Worm (Caenorhabditis elegans): ENCODE measurements around the gene C46F4.3.

The C46F4.3 gene

DNA sequence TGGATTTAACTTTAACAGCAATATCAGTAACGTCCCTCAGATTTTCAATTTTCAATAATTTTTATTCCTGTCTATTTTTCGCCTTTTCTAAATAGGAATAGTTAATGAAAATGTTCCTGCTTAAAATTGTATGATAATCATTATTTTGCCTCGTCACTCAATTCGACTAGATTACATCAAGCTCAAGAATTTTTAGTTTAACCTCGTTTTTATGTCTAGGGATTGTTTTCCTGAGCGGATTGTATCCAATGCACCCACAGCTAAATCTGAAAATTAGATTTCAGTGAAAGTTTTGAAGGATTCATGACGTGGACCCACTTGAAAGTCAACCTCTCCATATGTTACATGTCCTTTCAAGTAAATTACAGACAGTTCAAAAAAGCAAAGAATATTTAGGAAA lies 11.9 kb upstream of the C46F4.3 start:
- TF ChIP-seq sptf-1 (tag; optimal IDR thresholded peaks at IDR 0.05) (no peak), ztf-11 (tag; optimal IDR thresholded peaks at IDR 0.05) (no peak), cnd-1 (tag; optimal IDR thresholded peaks at IDR 0.05) (no peak), lsy-2 (tag; optimal IDR thresholded peaks at IDR 0.05) (no peak), nhr-76 (tag; optimal IDR thresholded peaks at IDR 0.05) (no peak), snpc-4 (tag; optimal IDR thresholded peaks at IDR 0.05) (no peak), mab-5 (tag; optimal IDR thresholded peaks at IDR 0.05) (no peak), zip-8 (tag; optimal IDR thresholded peaks at IDR 0.05) (no peak), unc-39 (tag; optimal IDR thresholded peaks at IDR 0.05) (no peak), ceh-39 (tag; optimal IDR thresholded peaks at IDR 0.05) (no peak), mep-1 (tag; optimal IDR thresholded peaks at IDR 0.05) (no peak)

DNA sequence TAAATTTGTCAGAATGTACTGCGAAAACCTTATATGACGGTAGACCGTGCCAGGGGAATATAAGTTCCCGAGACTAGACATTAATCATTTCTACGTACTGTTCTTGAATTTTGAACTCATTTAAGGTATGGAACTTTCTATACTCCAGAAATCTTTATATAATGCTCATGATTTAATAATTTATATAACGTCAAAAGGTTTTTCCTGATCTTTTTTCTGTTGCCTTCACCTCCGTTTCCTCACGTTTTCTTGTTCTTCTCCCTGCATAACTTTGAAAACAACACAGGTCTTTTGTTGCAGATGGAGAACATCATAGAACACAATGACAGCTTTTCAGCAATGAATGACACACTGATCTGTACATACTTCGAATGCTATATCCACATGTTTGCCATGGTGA lies 4.8 kb upstream of the C46F4.3 start, which contains the start of gene egl-6:
Gene egl-6 (plus strand): TSS at position 301 of the 400 bp plus-strand sequence.
- TF ChIP-seq drap-1 (GFP tag; optimal IDR thresholded peaks at IDR 0.05) (no peak), unc-120 (tag; optimal IDR thresholded peaks at IDR 0.05; ENCODE audit: poor library complexity, severe bottlenecking) (no peak), ceh-43 (GFP tag; optimal IDR thresholded peaks at IDR 0.05) (no peak), M03D4.4 (tag; optimal IDR thresholded peaks at IDR 0.05) (no peak), flh-1 (GFP tag; optimal IDR thresholded peaks at IDR 0.05) (no peak), lin-13 (tag; optimal IDR thresholded peaks at IDR 0.05) (no peak), ceh-83 (GFP tag; optimal IDR thresholded peaks at IDR 0.05) (no peak), unc-62 (GFP tag; optimal IDR thresholded peaks at IDR 0.05) (no peak), unc-39 (tag; optimal IDR thresholded peaks at IDR 0.05) (no peak), cnd-1 (tag; optimal IDR thresholded peaks at IDR 0.05) (no peak)

DNA sequence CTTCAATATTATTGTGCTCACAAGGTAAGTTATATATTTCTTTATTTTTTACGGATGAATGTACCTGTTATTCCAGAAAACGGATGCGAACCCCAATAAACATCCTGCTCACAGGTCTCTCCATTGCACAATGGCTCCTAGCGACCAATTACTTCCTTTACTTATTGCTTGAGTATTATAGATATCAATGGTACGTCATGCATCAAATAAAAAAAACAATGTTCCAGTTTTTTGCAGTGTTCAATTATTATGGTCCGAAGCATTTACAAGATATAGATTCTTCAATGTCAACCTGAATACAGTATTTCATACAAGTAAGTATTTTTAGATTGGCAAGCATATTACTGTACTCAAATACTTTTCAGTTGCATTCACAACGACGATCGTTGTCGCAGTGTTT lies 2.6 kb upstream of the C46F4.3 start:
- TF ChIP-seq pha-4 (tag; optimal IDR thresholded peaks at IDR 0.05): no peak
- TF ChIP-seq tbx-8 (GFP tag; optimal IDR thresholded peaks at IDR 0.05): no peak
- no peak for TF ChIP-seq elt-1 (tag; optimal IDR thresholded peaks at IDR 0.05; ENCODE audit: borderline replicate concordance, insufficient read depth)
- TF ChIP-seq snpc-4 (tag; optimal IDR thresholded peaks at IDR 0.05): no peak

- no peak for TF ChIP-seq mep-1 (tag; optimal IDR thresholded peaks at IDR 0.05)
- no peak for TF ChIP-seq nhr-2 (tag; optimal IDR thresholded peaks at IDR 0.05)
Measured at ce11 chrX:5941325-5941724, 5.8 kb downstream of the C46F4.3 start.

DNA sequence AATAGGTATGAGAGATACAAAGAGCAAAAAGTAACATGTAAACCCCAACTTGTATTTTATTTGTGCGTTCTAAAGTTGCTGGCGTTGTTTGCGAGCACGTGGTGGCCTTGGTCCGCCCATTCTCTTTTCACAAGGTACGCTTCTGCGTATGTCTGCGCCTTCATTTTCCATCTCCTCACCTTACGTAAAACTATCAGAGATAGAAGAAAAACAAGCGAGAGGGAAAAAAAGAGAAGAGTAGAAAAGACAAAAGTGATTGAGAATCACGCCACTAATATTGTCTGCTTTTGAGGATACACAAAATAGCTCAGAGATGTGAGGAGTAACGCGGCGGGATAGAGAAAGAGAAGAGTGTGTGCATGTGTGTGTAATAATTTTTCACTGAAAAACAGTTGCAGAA lies 6.6 kb downstream of the C46F4.3 start:
- TF ChIP-seq unc-120 (tag; optimal IDR thresholded peaks at IDR 0.05; ENCODE audit: poor library complexity, severe bottlenecking) (peak; percentile 47), ceh-83 (GFP tag; optimal IDR thresholded peaks at IDR 0.05) (no peak), mls-2 (tag; optimal IDR thresholded peaks at IDR 0.05) (no peak), unc-62 (GFP tag; optimal IDR thresholded peaks at IDR 0.05) (peak; percentile 21), hlh-1 (tag; optimal IDR thresholded peaks at IDR 0.05) (peak; percentile 31)

DNA sequence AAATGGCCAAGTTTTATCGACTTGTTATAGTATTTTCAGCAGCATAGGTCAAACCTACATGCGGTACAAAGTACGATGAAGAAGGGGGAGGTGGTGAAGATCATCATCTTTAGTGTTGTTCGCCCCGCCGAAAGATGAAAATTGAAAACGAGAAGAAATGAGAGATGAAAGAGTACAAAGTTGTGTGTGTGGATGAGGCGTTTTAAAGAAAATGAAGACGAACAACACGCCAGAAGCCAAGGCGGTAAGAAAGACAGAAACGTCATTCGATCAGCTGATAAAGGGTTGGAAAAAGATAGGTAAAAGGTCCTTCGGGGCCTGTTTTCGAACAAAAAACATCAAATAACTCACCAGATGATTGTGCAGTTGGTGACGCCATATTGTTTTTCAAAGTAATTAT lies 8.3 kb downstream of the C46F4.3 start:
- no peak for TF ChIP-seq unc-39 (tag; optimal IDR thresholded peaks at IDR 0.05)
- no peak for TF ChIP-seq nhr-2 (tag; optimal IDR thresholded peaks at IDR 0.05)
- no peak for TF ChIP-seq sptf-1 (tag; optimal IDR thresholded peaks at IDR 0.05)
- TF ChIP-seq unc-62 (GFP tag; optimal IDR thresholded peaks at IDR 0.05): no peak
- no peak for TF ChIP-seq flh-1 (GFP tag; optimal IDR thresholded peaks at IDR 0.05)
- TF ChIP-seq drap-1 (GFP tag; optimal IDR thresholded peaks at IDR 0.05): no peak
- no peak for TF ChIP-seq zip-8 (tag; optimal IDR thresholded peaks at IDR 0.05)
- no peak for TF ChIP-seq lin-13 (tag; optimal IDR thresholded peaks at IDR 0.05)
- TF ChIP-seq nhr-76 (tag; optimal IDR thresholded peaks at IDR 0.05): no peak
- TF ChIP-seq blmp-1 (tag; optimal IDR thresholded peaks at IDR 0.05): no peak
- no peak for TF ChIP-seq ces-1 (GFP tag; optimal IDR thresholded peaks at IDR 0.05)
- no peak for TF ChIP-seq lin-32 (GFP tag; optimal IDR thresholded peaks at IDR 0.05)
- no peak for TF ChIP-seq nhr-28 (tag; optimal IDR thresholded peaks at IDR 0.05)
- no peak for TF ChIP-seq ham-2 (GFP tag; optimal IDR thresholded peaks at IDR 0.05)

Data from whole organism, mixed stage, embryonic.